Worm (Caenorhabditis elegans): ENCODE measurements around the gene tftc-3.

DNA sequence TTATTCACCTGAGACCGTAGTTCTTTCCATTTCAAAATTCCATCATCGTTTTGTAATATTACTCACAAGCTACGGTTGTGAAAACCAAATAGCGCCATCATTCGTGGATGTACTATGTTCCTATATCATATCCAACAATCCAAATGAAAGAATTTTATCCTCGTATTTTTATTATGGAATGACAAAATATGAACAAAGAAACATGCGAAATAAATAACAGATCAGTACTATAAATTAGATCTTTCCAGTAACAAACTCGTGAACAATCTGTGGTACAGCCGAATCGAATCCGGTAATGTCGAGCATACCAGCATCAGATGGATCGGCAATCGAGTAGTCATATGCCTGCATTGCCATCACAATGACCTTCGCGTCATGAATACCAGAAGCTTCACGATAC is 42.5 kb upstream of the tftc-3 start:
- TF ChIP-seq klf-2 (GFP tag; conservative IDR thresholded peaks at IDR 0.05) (no peak), flt-1 (GFP tag; IDR thresholded peaks at IDR 0.05) (no peak), ref-1 (GFP tag; conservative IDR thresholded peaks at IDR 0.05) (no peak), T22C8.4 (GFP tag; IDR thresholded peaks at IDR 0.05) (no peak), ztf-23 (GFP tag; IDR thresholded peaks at IDR 0.05) (no peak), med-1 (GFP tag; optimal IDR thresholded peaks at IDR 0.05; ENCODE audit: insufficient read depth) (no peak), cog-1 (tag; optimal IDR thresholded peaks at IDR 0.05) (no peak), tab-1 (GFP tag; IDR thresholded peaks at IDR 0.05) (no peak)

All from whole organism, midembryonic.